Worm (Caenorhabditis elegans) whole organism, L1 larva: ENCODE results near the gene R13H4.2.

Source experiments
- C34B4.2 ChIP-seq: sonication (generic microtip); optimal IDR thresholded peaks from 2 replicates; lab custom pipeline; 2017; ENCODE audit warnings: mild to moderate bottlenecking, missing genetic modification characterization, missing compliant biosample characterization
- F16B12.6 ChIP-seq: fragments of 150-350 bp; optimal IDR thresholded peaks from 2 replicates; lab custom pipeline; 2014; ENCODE audit warnings: missing biosample characterization, missing genetic modification characterization
- Y116A8C.19 ChIP-seq: sonication (generic microtip); optimal IDR thresholded peaks from 2 replicates; lab custom pipeline; 2016; ENCODE audit warnings: missing compliant biosample characterization, missing genetic modification characterization, borderline replicate concordance
- alr-1 ChIP-seq: fragments of 200-800 bp; sonication (Bioruptor generic); optimal IDR thresholded peaks from 2 replicates; lab custom pipeline; 2018; ENCODE audit warnings: borderline replicate concordance, mild to moderate bottlenecking, missing genetic modification characterization, missing compliant biosample characterization
- ama-1 ChIP-seq: fragments of 150-350 bp; optimal IDR thresholded peaks from 2 replicates; lab custom pipeline; 2014
- ceh-8 ChIP-seq: fragments of 200-800 bp; sonication (Bioruptor generic); optimal IDR thresholded peaks from 2 replicates; lab custom pipeline; 2018; ENCODE audit warnings: mild to moderate bottlenecking, missing genetic modification characterization, moderate library complexity, missing compliant biosample characterization
- ceh-82 ChIP-seq, 3 experiments: fragments of 150-350 bp in 1 of 3; sonication (generic microtip) in 2 of 3; optimal IDR thresholded peaks; 2 replicates each; lab custom pipeline; 2014 to 2017; ENCODE audit warnings: missing biosample characterization in 3 of 3, missing genetic modification characterization in 3 of 3
- ceh-88 ChIP-seq: fragments of 200-800 bp; sonication (Bioruptor generic); IDR thresholded peaks from 2 replicates; pipeline ENCODE4 v1.3.6; 2022; ENCODE audit warnings: missing genetic modification characterization, missing compliant biosample characterization
- efl-1 ChIP-seq, 4 experiments: fragments of 150-350 bp; optimal IDR thresholded peaks in 3 of 4; peaks in 1 of 4; 1 replicate in 1 of 4; 2 replicates in 3 of 4; lab custom pipeline; 2014; ENCODE audit warnings: missing biosample characterization in 2 of 4, missing genetic modification characterization in 2 of 4, missing genetic modification reagents in 2 of 4
- egl-27 ChIP-seq, 2 experiments: fragments of 150-350 bp in 1 of 2; sonication (generic microtip); optimal IDR thresholded peaks; 3 replicates each; lab custom pipeline; 2017 to 2018; ENCODE audit warnings: missing biosample characterization in 2 of 2, missing genetic modification characterization in 2 of 2, missing genetic modification reagents in 2 of 2
- elt-2 ChIP-seq: sonication (generic microtip); optimal IDR thresholded peaks from 2 replicates; lab custom pipeline; 2016; ENCODE audit warnings: missing genetic modification characterization, mild to moderate bottlenecking, inconsistent platforms, missing compliant biosample characterization, missing genetic modification reagents
- elt-3 ChIP-seq, 6 experiments: fragments of 150-350 bp in 1 of 6; sonication (generic microtip); optimal IDR thresholded peaks; 2 replicates each; lab custom pipeline; 2017 to 2018; ENCODE audit warnings: missing biosample characterization in 6 of 6, missing genetic modification characterization in 6 of 6, inconsistent platforms in 1 of 6
- ets-5 ChIP-seq: fragments of 200-800 bp; sonication (Bioruptor generic); IDR thresholded peaks from 2 replicates; pipeline ENCODE4 v1.3.6; 2022; ENCODE audit warnings: missing genetic modification characterization, missing compliant biosample characterization
- fkh-10 ChIP-seq: sonication (generic microtip); optimal IDR thresholded peaks from 2 replicates; lab custom pipeline; 2017; ENCODE audit warnings: missing biosample characterization, missing genetic modification reagents, missing genetic modification characterization
- fkh-8 ChIP-seq: sonication (generic microtip); optimal IDR thresholded peaks from 2 replicates; lab custom pipeline; 2016; ENCODE audit warnings: mild to moderate bottlenecking, missing genetic modification characterization, missing compliant biosample characterization
- fos-1 ChIP-seq: fragments of 150-350 bp; optimal IDR thresholded peaks from 2 replicates; lab custom pipeline; 2014; ENCODE audit warnings: missing biosample characterization, missing genetic modification characterization
- grh-1 ChIP-seq: fragments of 200-800 bp; sonication (Bioruptor generic); IDR thresholded peaks from 2 replicates; pipeline ENCODE4 v1.3.6; 2022; ENCODE audit warnings: missing genetic modification reagents, missing genetic modification characterization, missing compliant biosample characterization
- hlh-17 ChIP-seq: fragments of 200-800 bp; sonication (Bioruptor generic); optimal IDR thresholded peaks from 2 replicates; lab custom pipeline; 2018; ENCODE audit warnings: missing genetic modification characterization, mild to moderate bottlenecking, missing compliant biosample characterization, moderate library complexity, borderline replicate concordance
- hlh-4 ChIP-seq: sonication (generic microtip); optimal IDR thresholded peaks from 2 replicates; lab custom pipeline; 2016; ENCODE audit warnings: mild to moderate bottlenecking, missing genetic modification characterization, missing compliant biosample characterization
- irx-1 ChIP-seq: sonication (generic microtip); optimal IDR thresholded peaks from 2 replicates; lab custom pipeline; 2016; ENCODE audit warnings: missing genetic modification characterization, missing compliant biosample characterization
- jun-1 ChIP-seq: fragments of 150-350 bp; optimal IDR thresholded peaks from 2 replicates; lab custom pipeline; 2014; ENCODE audit warnings: missing biosample characterization, missing genetic modification reagents, missing genetic modification characterization
- lin-13 ChIP-seq: fragments of 150-350 bp; optimal IDR thresholded peaks from 2 replicates; lab custom pipeline; 2014; ENCODE audit warnings: missing biosample characterization, missing genetic modification reagents, missing genetic modification characterization
- lin-35 ChIP-seq, 2 experiments: fragments of 150-350 bp; optimal IDR thresholded peaks; 2 replicates each; lab custom pipeline; 2014; ENCODE audit warnings: missing biosample characterization in 2 of 2, missing genetic modification characterization in 2 of 2, missing genetic modification reagents in 2 of 2
- lin-39 ChIP-seq: fragments of 150-350 bp; optimal IDR thresholded peaks from 2 replicates; lab custom pipeline; 2014; ENCODE audit warnings: missing biosample characterization, missing genetic modification reagents, missing genetic modification characterization
- lsy-2 ChIP-seq, 2 experiments: fragments of 150-350 bp; optimal IDR thresholded peaks; 2 replicates each; lab custom pipeline; 2014; ENCODE audit warnings: missing biosample characterization in 2 of 2, missing genetic modification characterization in 2 of 2
- mab-9 ChIP-seq: fragments of 200-800 bp; sonication (Bioruptor generic); IDR thresholded peaks from 2 replicates; pipeline ENCODE4 v1.3.6; 2022; ENCODE audit warnings: missing genetic modification reagents, missing genetic modification characterization, missing compliant biosample characterization
- mef-2 ChIP-seq: fragments of 150-350 bp; optimal IDR thresholded peaks from 2 replicates; lab custom pipeline; 2014; ENCODE audit warnings: missing biosample characterization, missing genetic modification characterization
- nhr-11 ChIP-seq: fragments of 150-350 bp; optimal IDR thresholded peaks from 2 replicates; lab custom pipeline; 2014; ENCODE audit warnings: missing biosample characterization, missing genetic modification characterization
- nhr-12 ChIP-seq: sonication (generic microtip); optimal IDR thresholded peaks from 2 replicates; lab custom pipeline; 2017; ENCODE audit warnings: missing biosample characterization, missing genetic modification characterization
- nhr-19 ChIP-seq: fragments of 200-800 bp; sonication (Bioruptor generic); conservative IDR thresholded peaks from 2 replicates; pipeline ENCODE4 v1.3.6; 2022; ENCODE audit warnings: missing genetic modification characterization, missing compliant biosample characterization
- nhr-20 ChIP-seq: sonication (generic microtip); optimal IDR thresholded peaks from 2 replicates; lab custom pipeline; 2016; ENCODE audit warnings: mild to moderate bottlenecking, missing genetic modification characterization, missing compliant biosample characterization
- nhr-237 ChIP-seq: fragments of 150-350 bp; optimal IDR thresholded peaks from 2 replicates; lab custom pipeline; 2014; ENCODE audit warnings: missing biosample characterization, missing genetic modification characterization
- nhr-28 ChIP-seq: fragments of 150-350 bp; optimal IDR thresholded peaks from 2 replicates; lab custom pipeline; 2014; ENCODE audit warnings: missing biosample characterization, missing genetic modification characterization
- nhr-47 ChIP-seq: sonication (generic microtip); optimal IDR thresholded peaks from 2 replicates; lab custom pipeline; 2016; ENCODE audit warnings: mild to moderate bottlenecking, missing genetic modification characterization, moderate library complexity, missing compliant biosample characterization
- nhr-85 ChIP-seq: sonication (generic microtip); peaks from one replicate; lab custom pipeline; 2016; ENCODE audit warnings: missing genetic modification characterization, inconsistent platforms, missing compliant biosample characterization
- nhr-90 ChIP-seq: sonication (generic microtip); optimal IDR thresholded peaks from 2 replicates; lab custom pipeline; 2016; ENCODE audit warnings: mild to moderate bottlenecking, missing genetic modification characterization, missing compliant biosample characterization; ENCODE audit not compliant: poor library complexity
- pag-3 ChIP-seq: sonication (generic microtip); optimal IDR thresholded peaks from 2 replicates; lab custom pipeline; 2017; ENCODE audit warnings: missing genetic modification characterization, mild to moderate bottlenecking, missing compliant biosample characterization, antibody characterized with exemption, borderline replicate concordance; ENCODE audit not compliant: insufficient read depth
- pax-3 ChIP-seq: fragments of 200-800 bp; sonication (Bioruptor generic); optimal IDR thresholded peaks from 2 replicates; lab custom pipeline; 2018; ENCODE audit warnings: mild to moderate bottlenecking, missing genetic modification characterization, moderate library complexity, missing compliant biosample characterization
- pqm-1 ChIP-seq: sonication (generic microtip); optimal IDR thresholded peaks from 3 replicates; lab custom pipeline; 2017; ENCODE audit warnings: missing biosample characterization, missing genetic modification characterization
- snu-23 ChIP-seq: sonication (generic microtip); optimal IDR thresholded peaks from 2 replicates; lab custom pipeline; 2016; ENCODE audit warnings: missing genetic modification characterization, missing compliant biosample characterization
- sptf-1 ChIP-seq: fragments of 150-350 bp; optimal IDR thresholded peaks from 2 replicates; lab custom pipeline; 2014; ENCODE audit warnings: missing biosample characterization, missing genetic modification characterization
- sup-37 ChIP-seq: fragments of 200-800 bp; sonication (Bioruptor generic); optimal IDR thresholded peaks from 2 replicates; lab custom pipeline; 2018; ENCODE audit warnings: mild to moderate bottlenecking, missing genetic modification characterization, missing compliant biosample characterization
- swsn-7 ChIP-seq: sonication (generic microtip); optimal IDR thresholded peaks from 2 replicates; lab custom pipeline; 2016; ENCODE audit warnings: missing genetic modification characterization, missing compliant biosample characterization
- tbx-2 ChIP-seq: sonication (generic microtip); optimal IDR thresholded peaks from 2 replicates; lab custom pipeline; 2016; ENCODE audit warnings: missing genetic modification characterization, missing compliant biosample characterization
- unc-130 ChIP-seq: fragments of 150-350 bp; optimal IDR thresholded peaks from 2 replicates; lab custom pipeline; 2017; ENCODE audit warnings: missing biosample characterization, missing genetic modification characterization, inconsistent platforms
- unc-62 ChIP-seq: fragments of 150-350 bp; optimal IDR thresholded peaks from 2 replicates; lab custom pipeline; 2014; ENCODE audit warnings: missing biosample characterization, missing genetic modification reagents, missing genetic modification characterization
- vab-15 ChIP-seq: sonication (generic microtip); optimal IDR thresholded peaks from 2 replicates; lab custom pipeline; 2017; ENCODE audit warnings: missing genotype, mild to moderate bottlenecking, missing genetic modification characterization, missing compliant biosample characterization
- xbp-1 ChIP-seq: sonication (generic microtip); optimal IDR thresholded peaks from 2 replicates; lab custom pipeline; 2016; ENCODE audit warnings: missing genetic modification characterization, missing compliant biosample characterization
- zag-1 ChIP-seq: fragments of 150-350 bp; optimal IDR thresholded peaks from 2 replicates; lab custom pipeline; 2014; ENCODE audit warnings: missing biosample characterization, missing genetic modification characterization
- zip-4 ChIP-seq: fragments of 200-800 bp; sonication (Bioruptor generic); optimal IDR thresholded peaks from 2 replicates; lab custom pipeline; 2018; ENCODE audit warnings: mild to moderate bottlenecking, missing genetic modification characterization, moderate library complexity, missing compliant biosample characterization
- ztf-4 ChIP-seq: fragments of 150-350 bp; optimal IDR thresholded peaks from 2 replicates; lab custom pipeline; 2014; ENCODE audit warnings: missing biosample characterization, missing genetic modification characterization

R13H4.2 gene

ce11 chrV:11799252-11799822 is 36.9 kb upstream of the R13H4.2 start (continued):
- TF ChIP-seq nhr-20 (tag; lab: Kevin White, UChicago) (peak; percentile 94), hlh-4 (tag; lab: Kevin White, UChicago) (no peak), vab-15 (peak; percentile 56), lsy-2 (tag; optimal IDR thresholded peaks at IDR 0.05; lab: Kevin White, UChicago) (peak; percentile 21 to 53), mab-9 (GFP tag; lab: Robert Waterston, UW) (peak; percentile 58; the same call in 1 of the 2 replicates), nhr-28 (tag; lab: Kevin White, UChicago) (no peak), C34B4.2 (tag; lab: Kevin White, UChicago) (no peak), pqm-1 (tag; lab: Kevin White, UChicago) (no peak), jun-1 (tag; lab: Kevin White, UChicago) (peak; percentile 24), nhr-11 (no peak), fos-1 (tag; lab: Kevin White, UChicago) (no peak), alr-1 (tag; lab: Kevin White, UChicago) (no peak), sup-37 (GFP tag; lab: Kevin White, UChicago) (no peak), nhr-19 (GFP tag; lab: Robert Waterston, UW) (peak; percentile 82), zip-4 (GFP tag; lab: Kevin White, UChicago) (no peak), zag-1 (tag; lab: Kevin White, UChicago) (no peak), snu-23 (peak; percentile 76), ceh-88 (GFP tag; lab: Robert Waterston, UW) (no peak), ama-1 (lab: Kevin White, UChicago) (no peak), nhr-90 (peak; percentile 88), unc-62 (no peak), pag-3 (tag; lab: Kevin White, UChicago) (no peak), unc-130 (tag; lab: Kevin White, UChicago) (peak; percentile 49), sptf-1 (tag; lab: Kevin White, UChicago) (no peak), xbp-1 (peak; percentile 32), ets-5 (GFP tag; lab: Robert Waterston, UW) (no peak), ceh-8 (GFP tag; lab: Kevin White, UChicago) (no peak)
- TF ChIP-seq, all 84 proteins: peak for 26

- TF ChIP-seq elt-2 (tag; lab: Kevin White, UChicago) (no peak), mef-2 (tag; lab: Kevin White, UChicago) (no peak), lin-35 (GFP tag; optimal IDR thresholded peaks at IDR 0.05; lab: Kevin White, UChicago) (no peak), egl-27 (tag; optimal IDR thresholded peaks at IDR 0.05; lab: Kevin White, UChicago) (no peak), Y116A8C.19 (tag; lab: Kevin White, UChicago) (no peak), nhr-237 (tag; lab: Kevin White, UChicago) (no peak), grh-1 (peak; percentile 24; the same call in 1 of the 2 replicates), fkh-8 (tag; lab: Kevin White, UChicago) (no peak), pag-3 (tag; lab: Kevin White, UChicago) (no peak), ztf-4 (no peak), fos-1 (tag; lab: Kevin White, UChicago) (no peak), elt-3 (tag; optimal IDR thresholded peaks at IDR 0.05; lab: Kevin White, UChicago) (peak in 2 of 6 experiments; percentile 9 to 36), efl-1 (optimal IDR thresholded peaks at IDR 0.05; lab: Kevin White, UChicago) (no peak), efl-1 (GFP tag; optimal IDR thresholded peaks at IDR 0.05 in 1 of 2; lab: Kevin White, UChicago) (no peak), nhr-85 (peak; percentile 76), F16B12.6 (tag; lab: Kevin White, UChicago) (no peak), nhr-47 (tag; lab: Kevin White, UChicago) (no peak), fkh-10 (GFP tag; lab: Kevin White, UChicago) (no peak), nhr-12 (tag; lab: Kevin White, UChicago) (no peak), zag-1 (tag; lab: Kevin White, UChicago) (no peak), lin-39 (tag; lab: Kevin White, UChicago) (no peak), swsn-7 (no peak), pax-3 (tag; lab: Kevin White, UChicago) (no peak), tbx-2 (tag; lab: Kevin White, UChicago) (peak; percentile 21), hlh-17 (GFP tag; lab: Kevin White, UChicago) (no peak), lin-13 (GFP tag; lab: Kevin White, UChicago) (no peak), ceh-82 (tag; optimal IDR thresholded peaks at IDR 0.05; lab: Kevin White, UChicago) (no peak), irx-1 (tag; lab: Kevin White, UChicago) (no peak)
Observed at ce11 chrV:11800486-11800885, 35.7 kb upstream of the R13H4.2 start.
